Fruit fly (Drosophila melanogaster): ENCODE results near the gene CG2924.

Gene CG2924

DNA sequence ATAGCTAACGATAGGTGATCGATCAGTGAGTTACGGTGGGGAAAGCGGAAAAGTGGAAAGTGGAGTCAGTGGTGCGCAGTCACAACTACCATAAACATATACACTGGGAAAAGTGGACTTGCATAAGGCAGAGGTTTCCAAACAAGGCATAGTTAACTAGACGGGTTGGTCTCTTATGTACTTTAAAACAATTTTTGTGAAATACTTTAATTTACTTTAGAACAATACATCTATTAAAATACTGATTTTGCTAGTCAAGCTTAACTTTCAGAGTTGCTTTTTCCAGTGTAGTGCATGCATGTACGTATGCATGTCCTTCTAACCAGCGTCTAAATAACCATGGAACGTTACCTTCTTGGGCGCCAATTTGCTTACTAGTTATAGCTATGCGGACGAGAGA, 50.7 kb downstream of the CG2924 start (continued):
- TF ChIP-seq Blimp-1 (GFP tag; optimal IDR thresholded peaks at IDR 0.05) (peak; percentile 42), ewg (GFP tag; optimal IDR thresholded peaks at IDR 0.05) (peak; percentile 8), Med (GFP tag) (peak; percentile 58), dmrt99B (tag; optimal IDR thresholded peaks at IDR 0.05) (peak; percentile 4), unpg (GFP tag; optimal IDR thresholded peaks at IDR 0.05) (peak; percentile 9), vvl (GFP tag; IDR thresholded peaks at IDR 0.05) (peak; percentile 29; the same call in 1 of the 2 replicates), klu (GFP tag; IDR thresholded peaks at IDR 0.05) (no peak), grau (tag; optimal IDR thresholded peaks at IDR 0.05) (peak; percentile 2), CG18262 (tag; optimal IDR thresholded peaks at IDR 0.05) (peak; percentile 10), CG17328 (GFP tag; IDR thresholded peaks at IDR 0.05) (0 out of 2 replicates have a peak, but pooled peaks have one; percentile 21), ATbp (GFP tag; optimal IDR thresholded peaks at IDR 0.05) (peak; percentile 2)

dm6 chrX:2219246-2219645, 51.3 kb downstream of the CG2924 start:
- peak; percentile 18 for TF ChIP-seq Deaf1 (tag; optimal IDR thresholded peaks at IDR 0.05)
- peak; percentile 26 for TF ChIP-seq abd-A (tag; optimal IDR thresholded peaks at IDR 0.05)
- no peak for TF ChIP-seq maf-S (GFP tag; optimal IDR thresholded peaks at IDR 0.05)
- no peak for TF ChIP-seq az2 (GFP tag; optimal IDR thresholded peaks at IDR 0.05)
- TF ChIP-seq CG10543 (GFP tag; optimal IDR thresholded peaks at IDR 0.05) = peak; percentile 89
- 0 out of 4 replicates have a peak, but pooled peaks have one; percentile 21 for TF ChIP-seq chinmo (GFP tag; IDR thresholded peaks at IDR 0.05; ENCODE audit: partially characterized antibody)
- peak; percentile 61 for TF ChIP-seq sd (tag; optimal IDR thresholded peaks at IDR 0.05)
- peak; percentile 46; the same call in 1 of the 3 replicates for TF ChIP-seq sr (GFP tag; IDR thresholded peaks at IDR 0.05)
- TF ChIP-seq CG4328 (GFP tag; optimal IDR thresholded peaks at IDR 0.05) = peak; percentile 58
- no peak for TF ChIP-seq CG17568 (GFP tag; optimal IDR thresholded peaks at IDR 0.05)

DNA sequence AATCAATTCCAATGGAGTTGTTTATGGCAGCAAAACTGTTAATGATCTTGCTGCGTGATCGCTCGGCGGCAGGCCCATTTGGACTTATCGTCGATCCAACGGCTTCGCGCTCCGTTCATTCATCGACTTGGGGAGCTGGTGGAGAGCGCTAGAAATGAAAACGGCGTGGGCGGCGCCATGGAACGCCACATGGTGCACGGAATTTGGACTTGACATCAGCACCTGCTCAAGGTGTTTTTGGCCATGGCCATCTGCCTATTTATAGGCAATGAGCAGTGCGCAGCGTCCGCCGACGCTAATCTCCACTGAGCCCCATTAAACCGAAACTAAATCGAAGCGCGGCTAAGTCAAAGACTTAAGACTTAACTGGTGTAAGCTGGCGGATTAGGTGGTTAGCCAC, 52.1 kb downstream of the CG2924 start:
- TF ChIP-seq sr (GFP tag; IDR thresholded peaks at IDR 0.05) (peak; percentile 80), sd (tag; optimal IDR thresholded peaks at IDR 0.05) (peak; percentile 83), ranshi (GFP tag; IDR thresholded peaks at IDR 0.05) (no peak)

Data from whole organism, embryonic.